Worm (Caenorhabditis elegans) whole organism, L2 larva: Measurements from ENCODE around the gene B0035.18.

ENCODE experiments used
- C34F6.9 ChIP-seq: fragments of 150-350 bp; optimal IDR thresholded peaks from 2 replicates; lab custom pipeline; 2014; ENCODE audit warnings: missing biosample characterization, missing genetic modification characterization
- F13H6.1 ChIP-seq: sonication (generic microtip); optimal IDR thresholded peaks from 2 replicates; lab custom pipeline; 2016; ENCODE audit warnings: missing genetic modification characterization, missing compliant biosample characterization
- R02D3.7 ChIP-seq: fragments of 150-350 bp; optimal IDR thresholded peaks from 2 replicates; lab custom pipeline; 2014; ENCODE audit warnings: missing biosample characterization, missing genetic modification characterization
- Y55F3AM.14 ChIP-seq: fragments of 200-800 bp; sonication (Bioruptor generic); optimal IDR thresholded peaks from 2 replicates; lab custom pipeline; 2018; ENCODE audit warnings: mild to moderate bottlenecking, missing genetic modification characterization, missing compliant biosample characterization
- ZK546.5 ChIP-seq: sonication (generic microtip); optimal IDR thresholded peaks from 2 replicates; lab custom pipeline; 2017; ENCODE audit warnings: missing biosample characterization, missing genetic modification characterization
- ama-1 ChIP-seq: fragments of 150-350 bp; optimal IDR thresholded peaks from 2 replicates; lab custom pipeline; 2018; ENCODE audit warnings: inconsistent platforms
- blmp-1 ChIP-seq: sonication (generic microtip); optimal IDR thresholded peaks from 2 replicates; lab custom pipeline; 2017; ENCODE audit warnings: missing genetic modification characterization, mild to moderate bottlenecking, missing compliant biosample characterization, antibody characterized with exemption, moderate library complexity; ENCODE audit not compliant: insufficient read depth
- ceh-16 ChIP-seq: fragments of 150-350 bp; optimal IDR thresholded peaks from 2 replicates; lab custom pipeline; 2014; ENCODE audit warnings: missing biosample characterization, missing genetic modification characterization
- ceh-82 ChIP-seq: fragments of 150-350 bp; optimal IDR thresholded peaks from 2 replicates; lab custom pipeline; 2014; ENCODE audit warnings: missing biosample characterization, missing genetic modification characterization
- crh-2 ChIP-seq: sonication (generic microtip); optimal IDR thresholded peaks from 2 replicates; lab custom pipeline; 2017; ENCODE audit warnings: missing biosample characterization, missing genetic modification characterization
- dmd-4 ChIP-seq: sonication (generic microtip); optimal IDR thresholded peaks from 2 replicates; lab custom pipeline; 2017; ENCODE audit warnings: missing biosample characterization, missing genetic modification characterization
- egl-27 ChIP-seq: sonication (generic microtip); optimal IDR thresholded peaks from 3 replicates; lab custom pipeline; 2017; ENCODE audit warnings: missing biosample characterization, missing genetic modification reagents, missing genetic modification characterization
- elt-1 ChIP-seq: fragments of 150-350 bp; optimal IDR thresholded peaks from 2 replicates; lab custom pipeline; 2014; ENCODE audit warnings: missing biosample characterization, missing genetic modification characterization
- fos-1 ChIP-seq: fragments of 150-350 bp; optimal IDR thresholded peaks from 2 replicates; lab custom pipeline; 2014; ENCODE audit warnings: missing biosample characterization, missing genetic modification characterization
- gmeb-1 ChIP-seq: fragments of 150-350 bp; optimal IDR thresholded peaks from 2 replicates; lab custom pipeline; 2014; ENCODE audit warnings: missing biosample characterization, missing genetic modification characterization
- lin-11 ChIP-seq: fragments of 150-350 bp; sonication (generic microtip); optimal IDR thresholded peaks from 2 replicates; lab custom pipeline; 2014; ENCODE audit warnings: missing biosample characterization, missing genetic modification characterization, inconsistent platforms, mixed read lengths
- lin-13 ChIP-seq: fragments of 150-350 bp; optimal IDR thresholded peaks from 2 replicates; lab custom pipeline; 2014; ENCODE audit warnings: missing biosample characterization, missing genetic modification reagents, missing genetic modification characterization
- lin-39 ChIP-seq: fragments of 150-350 bp; optimal IDR thresholded peaks from 2 replicates; lab custom pipeline; 2014; ENCODE audit warnings: missing biosample characterization, missing genetic modification reagents, missing genetic modification characterization
- lsy-2 ChIP-seq, 2 experiments: fragments of 150-350 bp in 1 of 2; sonication (generic microtip) in 1 of 2; optimal IDR thresholded peaks; 2 replicates each; lab custom pipeline; 2014 to 2017; ENCODE audit warnings: missing biosample characterization in 2 of 2, missing genetic modification characterization in 2 of 2
- mbf-1 ChIP-seq: sonication (generic microtip); optimal IDR thresholded peaks from 2 replicates; lab custom pipeline; 2017; ENCODE audit warnings: missing biosample characterization, missing genetic modification characterization
- mdl-1 ChIP-seq, 2 experiments: fragments of 150-350 bp in 1 of 2; sonication (generic microtip) in 1 of 2; optimal IDR thresholded peaks; 2 replicates each; lab custom pipeline; 2017; ENCODE audit warnings: missing biosample characterization in 2 of 2, missing genetic modification characterization in 2 of 2
- nhr-10 ChIP-seq: sonication (generic microtip); optimal IDR thresholded peaks from 2 replicates; lab custom pipeline; 2017; ENCODE audit warnings: missing biosample characterization, missing genetic modification characterization
- nhr-11 ChIP-seq: fragments of 150-350 bp; optimal IDR thresholded peaks from 2 replicates; lab custom pipeline; 2014; ENCODE audit warnings: missing biosample characterization, missing genetic modification characterization
- nhr-12 ChIP-seq: fragments of 150-350 bp; optimal IDR thresholded peaks from 2 replicates; lab custom pipeline; 2014; ENCODE audit warnings: missing biosample characterization, missing genetic modification characterization
- nhr-129 ChIP-seq: fragments of 150-350 bp; optimal IDR thresholded peaks from 2 replicates; lab custom pipeline; 2014; ENCODE audit warnings: missing biosample characterization, missing genetic modification characterization
- nhr-23 ChIP-seq: fragments of 150-350 bp; optimal IDR thresholded peaks from 2 replicates; lab custom pipeline; 2014; ENCODE audit warnings: missing biosample characterization, missing genetic modification reagents, missing genetic modification characterization
- nhr-237 ChIP-seq: fragments of 150-350 bp; optimal IDR thresholded peaks from 2 replicates; lab custom pipeline; 2014; ENCODE audit warnings: missing biosample characterization, missing genetic modification characterization
- nhr-6 ChIP-seq: fragments of 150-350 bp; optimal IDR thresholded peaks from 2 replicates; lab custom pipeline; 2014; ENCODE audit warnings: missing biosample characterization, missing genetic modification characterization
- nhr-77 ChIP-seq: fragments of 150-350 bp; optimal IDR thresholded peaks from 2 replicates; lab custom pipeline; 2014; ENCODE audit warnings: missing biosample characterization, missing genetic modification characterization
- peb-1 ChIP-seq: fragments of 150-350 bp; optimal IDR thresholded peaks from 2 replicates; lab custom pipeline; 2014; ENCODE audit warnings: missing biosample characterization, missing genetic modification characterization
- sem-4 ChIP-seq: fragments of 150-350 bp; optimal IDR thresholded peaks from 2 replicates; lab custom pipeline; 2014; ENCODE audit warnings: missing biosample characterization, missing genetic modification reagents, missing genetic modification characterization
- skn-1 ChIP-seq: sonication (generic microtip); optimal IDR thresholded peaks from 2 replicates; lab custom pipeline; 2017; ENCODE audit warnings: missing biosample characterization, missing genetic modification characterization
- sma-3 ChIP-seq: sonication (generic microtip); optimal IDR thresholded peaks from 2 replicates; lab custom pipeline; 2016; ENCODE audit warnings: missing genetic modification reagents, missing genetic modification characterization, missing compliant biosample characterization
- sma-9 ChIP-seq, 2 experiments: fragments of 150-350 bp in 1 of 2; sonication (generic microtip) in 1 of 2; optimal IDR thresholded peaks; 2 replicates each; lab custom pipeline; 2014 to 2016; ENCODE audit warnings: missing genetic modification characterization in 2 of 2, mild to moderate bottlenecking in 1 of 2, missing biosample characterization in 1 of 2, missing compliant biosample characterization in 1 of 2, missing genetic modification reagents in 1 of 2, moderate library complexity in 1 of 2
- snpc-4 ChIP-seq: fragments of 150-350 bp; optimal IDR thresholded peaks from 2 replicates; lab custom pipeline; 2014; ENCODE audit warnings: missing biosample characterization, missing genetic modification characterization
- unc-39 ChIP-seq: fragments of 150-350 bp; optimal IDR thresholded peaks from 2 replicates; lab custom pipeline; 2014; ENCODE audit warnings: missing biosample characterization, missing genetic modification characterization
- unc-55 ChIP-seq: fragments of 150-350 bp; sonication (generic microtip); optimal IDR thresholded peaks from 3 replicates; lab custom pipeline; 2014; ENCODE audit warnings: missing biosample characterization, missing genetic modification reagents, missing genetic modification characterization
- unc-62 ChIP-seq: fragments of 150-350 bp; optimal IDR thresholded peaks from 2 replicates; lab custom pipeline; 2014; ENCODE audit warnings: missing biosample characterization, missing genetic modification reagents, missing genetic modification characterization
- zag-1 ChIP-seq: fragments of 150-350 bp; optimal IDR thresholded peaks from 2 replicates; lab custom pipeline; 2014; ENCODE audit warnings: missing biosample characterization, missing genetic modification characterization
- ztf-1 ChIP-seq: fragments of 200-800 bp; sonication (Bioruptor generic); conservative IDR thresholded peaks from 2 replicates; pipeline ENCODE4 v1.3.6; 2022; ENCODE audit warnings: missing genetic modification characterization, missing compliant biosample characterization
- ztf-11 ChIP-seq: sonication (generic microtip); optimal IDR thresholded peaks from 2 replicates; lab custom pipeline; 2017; ENCODE audit warnings: missing biosample characterization, missing genetic modification characterization

Gene B0035.18

DNA sequence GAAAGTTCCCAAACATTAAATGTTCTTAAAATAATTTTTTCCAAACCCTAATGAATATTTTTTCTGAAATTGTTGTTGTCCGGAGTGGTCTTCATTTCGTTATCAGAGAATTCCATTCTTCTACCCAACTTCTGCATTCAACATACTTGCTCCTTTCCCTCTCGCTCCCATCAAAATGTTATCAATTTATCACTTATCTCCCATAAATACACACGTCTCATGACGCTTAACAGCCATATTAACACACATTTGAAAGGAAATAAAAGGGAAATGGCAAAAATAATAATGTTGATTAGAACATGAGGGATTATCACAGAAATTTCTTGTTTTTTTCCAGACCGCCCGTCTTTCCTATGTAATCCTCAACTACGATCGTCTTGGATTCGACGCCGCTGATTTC is 31.1 kb upstream of the B0035.18 start (continued):
- TF ChIP-seq unc-62 (no peak), nhr-12 (tag; lab: Kevin White, UChicago) (no peak), peb-1 (tag; lab: Kevin White, UChicago) (no peak)

DNA sequence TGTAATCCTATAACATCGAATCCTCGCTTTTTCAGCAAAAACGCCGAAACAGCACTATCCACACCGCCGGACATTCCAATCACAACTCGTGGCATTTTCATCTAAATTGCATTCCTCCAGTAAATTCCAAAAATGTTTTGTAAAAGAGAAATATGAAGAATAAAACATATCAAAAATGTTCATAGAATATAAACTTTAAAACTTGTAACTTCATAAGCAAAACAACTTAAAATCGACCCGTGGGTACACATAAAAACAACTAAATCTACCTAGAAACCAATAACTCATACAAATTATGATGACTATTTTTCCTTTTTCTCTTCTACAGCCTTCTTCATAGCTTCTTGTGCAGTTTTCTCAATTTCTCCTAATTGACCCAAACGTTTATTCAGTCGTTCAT is 23.3 kb upstream of the B0035.18 start, which contains the start of gene mttu-1:
TSS of gene mttu-1 (minus strand) at position 101 of the 400 bp plus-strand sequence.
- no peak for TF ChIP-seq unc-39 (tag; lab: Kevin White, UChicago)
- TF ChIP-seq zag-1, result no peak
- no peak for TF ChIP-seq R02D3.7 (tag; lab: Kevin White, UChicago)
- TF ChIP-seq nhr-77 (tag; lab: Kevin White, UChicago), result no peak
- TF ChIP-seq, all 48 proteins: peak for 0

DNA sequence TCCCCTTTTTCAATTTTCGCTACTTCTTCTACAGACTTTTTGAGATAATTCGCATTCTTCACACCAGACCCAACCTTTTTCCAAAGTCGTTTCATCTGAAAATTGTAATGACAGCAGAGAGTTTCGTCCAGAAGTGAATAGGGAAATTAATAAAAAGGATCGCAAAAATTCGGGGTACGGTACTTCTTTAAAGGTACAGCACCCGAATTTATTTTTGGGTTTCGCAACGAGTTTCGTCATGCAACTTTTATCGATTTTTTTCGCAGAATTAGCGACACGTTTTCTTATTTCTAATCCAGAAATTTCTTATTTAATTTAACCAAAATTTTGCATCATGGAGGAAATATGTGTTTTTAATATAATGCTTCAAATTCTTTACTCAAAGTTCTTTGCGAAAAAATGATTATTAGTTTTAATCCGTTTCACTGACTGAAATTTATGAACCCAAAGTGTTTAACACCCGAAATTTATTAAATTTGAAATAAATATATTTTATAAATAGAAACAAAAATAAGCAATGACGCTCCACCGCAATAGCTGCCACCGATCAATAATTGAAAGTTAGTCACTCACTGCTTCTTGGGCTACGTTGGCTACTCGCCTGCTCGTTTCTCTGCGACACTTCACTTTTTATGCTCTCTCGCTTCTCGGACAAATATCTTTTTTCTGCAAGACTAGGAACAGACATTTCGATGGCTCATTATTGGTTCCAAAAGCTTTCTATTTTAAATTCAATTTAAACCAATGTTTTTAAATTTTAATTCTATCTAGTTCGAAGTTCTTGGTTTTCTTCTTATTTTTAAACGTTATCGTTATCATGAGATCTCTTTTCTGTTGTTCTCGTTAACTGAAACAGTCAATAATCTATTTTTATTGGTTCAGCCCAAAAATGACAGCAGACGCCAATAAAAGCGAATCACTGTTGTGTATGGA is 21.7 kb upstream of the B0035.18 start, which contains the start of the genes B0035.15 and dnj-1:
TSS of gene B0035.15 (minus strand) at position 99 of the 933 bp plus-strand sequence.
TSS of gene dnj-1 (plus strand) at position 883 of the 933 bp plus-strand sequence.
- TF ChIP-seq sma-9 (GFP tag; optimal IDR thresholded peaks at IDR 0.05; lab: Kevin White, UChicago), result no peak
- no peak for TF ChIP-seq sma-9 (tag; optimal IDR thresholded peaks at IDR 0.05; lab: Kevin White, UChicago)
- TF ChIP-seq ztf-11 (tag; lab: Kevin White, UChicago), result no peak
- TF ChIP-seq nhr-237 (tag; lab: Kevin White, UChicago), result no peak
- TF ChIP-seq fos-1 (tag; lab: Kevin White, UChicago), result peak; percentile 67
- no peak for TF ChIP-seq zag-1
- TF ChIP-seq crh-2, result peak; percentile 43
- TF ChIP-seq unc-62, result no peak
- no peak for TF ChIP-seq sma-3
- no peak for TF ChIP-seq ceh-16 (tag; lab: Kevin White, UChicago)
- peak; percentile 8 for TF ChIP-seq nhr-129 (tag; lab: Kevin White, UChicago)
- TF ChIP-seq lin-11 (tag; lab: Kevin White, UChicago), result no peak
- no peak for TF ChIP-seq R02D3.7 (tag; lab: Kevin White, UChicago)
- TF ChIP-seq nhr-77 (tag; lab: Kevin White, UChicago), result no peak
- TF ChIP-seq dmd-4 (tag; lab: Kevin White, UChicago), result no peak
- TF ChIP-seq sem-4, result no peak
- no peak for TF ChIP-seq ceh-82
- no peak for TF ChIP-seq nhr-6
- no peak for TF ChIP-seq snpc-4 (tag; lab: Kevin White, UChicago)
- no peak for TF ChIP-seq ZK546.5 (tag; lab: Kevin White, UChicago)
- TF ChIP-seq gmeb-1, result peak; percentile 36
- TF ChIP-seq blmp-1 (tag; lab: Kevin White, UChicago), result peak; percentile 51
- TF ChIP-seq lin-39 (tag; lab: Kevin White, UChicago), result no peak
- TF ChIP-seq mbf-1, result no peak
- TF ChIP-seq ztf-1, result no peak
- peak in 1 of 2 experiments; percentile 52 for TF ChIP-seq lsy-2 (tag; optimal IDR thresholded peaks at IDR 0.05; lab: Kevin White, UChicago)
- TF ChIP-seq nhr-10, result no peak
- no peak for TF ChIP-seq nhr-11
- TF ChIP-seq F13H6.1 (tag; lab: Kevin White, UChicago), result peak; percentile 19
- TF ChIP-seq Y55F3AM.14 (GFP tag; lab: Kevin White, UChicago), result no peak
- TF ChIP-seq unc-55 (GFP tag; lab: Kevin White, UChicago), result peak; percentile 80
- peak; percentile 78 for TF ChIP-seq C34F6.9 (tag; lab: Kevin White, UChicago)
- TF ChIP-seq mdl-1 (tag; optimal IDR thresholded peaks at IDR 0.05; lab: Kevin White, UChicago), result no peak

DNA sequence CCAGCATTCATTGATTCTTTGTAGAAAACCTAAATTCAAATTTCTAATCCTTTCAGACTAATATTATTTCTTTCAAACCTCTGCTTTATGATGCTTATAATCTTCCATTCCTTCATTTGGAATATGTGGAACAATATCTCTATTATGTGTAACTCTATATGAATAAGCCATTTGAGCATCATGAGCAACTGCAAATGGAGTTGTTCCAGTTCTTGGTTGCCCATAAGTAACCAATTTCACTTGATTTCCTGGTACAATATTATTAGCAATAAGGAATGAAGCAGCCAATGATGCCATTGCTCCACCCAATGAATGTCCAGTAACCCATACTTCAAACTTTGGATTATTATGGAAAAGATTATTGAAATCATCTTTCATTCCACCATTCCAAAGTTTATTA is 15.1 kb upstream of the B0035.18 start:
- TF ChIP-seq sem-4 (no peak), nhr-23 (tag; lab: Kevin White, UChicago) (no peak), elt-1 (tag; lab: Kevin White, UChicago) (no peak), C34F6.9 (tag; lab: Kevin White, UChicago) (no peak), snpc-4 (tag; lab: Kevin White, UChicago) (no peak), nhr-11 (no peak), egl-27 (tag; lab: Kevin White, UChicago) (no peak), nhr-12 (tag; lab: Kevin White, UChicago) (no peak), skn-1 (tag; lab: Kevin White, UChicago) (no peak), ama-1 (lab: Kevin White, UChicago) (no peak), sma-9 (GFP tag; optimal IDR thresholded peaks at IDR 0.05; lab: Kevin White, UChicago) (no peak), sma-9 (tag; optimal IDR thresholded peaks at IDR 0.05; lab: Kevin White, UChicago) (no peak), nhr-77 (tag; lab: Kevin White, UChicago) (no peak), fos-1 (tag; lab: Kevin White, UChicago) (no peak), unc-39 (tag; lab: Kevin White, UChicago) (no peak), R02D3.7 (tag; lab: Kevin White, UChicago) (no peak), lin-13 (GFP tag; lab: Kevin White, UChicago) (no peak), sma-3 (no peak)
